Worm (Caenorhabditis elegans) whole organism, midembryonic: Measurements from ENCODE around the gene F13H8.2.

Experiments used
- T22C8.4 ChIP-seq: fragments of 200-800 bp; sonication (Bioruptor generic); IDR thresholded peaks from 2 replicates; pipeline ENCODE4 v1.3.6; 2022; ENCODE audit warnings: missing genetic modification characterization, missing compliant biosample characterization
- cog-1 ChIP-seq: sonication (generic microtip); optimal IDR thresholded peaks from 2 replicates; lab custom pipeline; 2016; ENCODE audit warnings: missing genetic modification characterization, missing compliant biosample characterization
- flt-1 ChIP-seq: fragments of 200-800 bp; sonication (Bioruptor generic); IDR thresholded peaks from 2 replicates; pipeline ENCODE4 v1.3.6; 2022; ENCODE audit warnings: missing genetic modification characterization, missing compliant biosample characterization
- klf-2 ChIP-seq: fragments of 200-800 bp; sonication (Bioruptor generic); conservative IDR thresholded peaks from 2 replicates; pipeline ENCODE4 v1.3.6; 2022; ENCODE audit warnings: missing genetic modification reagents, missing genetic modification characterization, missing compliant biosample characterization
- med-1 ChIP-seq: sonication (generic microtip); optimal IDR thresholded peaks from 2 replicates; lab custom pipeline; 2017; ENCODE audit warnings: missing genetic modification characterization, mild to moderate bottlenecking, missing compliant biosample characterization, antibody characterized with exemption, missing genetic modification reagents; ENCODE audit not compliant: insufficient read depth
- ref-1 ChIP-seq: fragments of 200-800 bp; sonication (Bioruptor generic); conservative IDR thresholded peaks from 2 replicates; pipeline ENCODE4 v1.3.6; 2022; ENCODE audit warnings: missing genetic modification reagents, missing genetic modification characterization, missing compliant biosample characterization
- ztf-23 ChIP-seq: fragments of 200-800 bp; sonication (Bioruptor generic); IDR thresholded peaks from 2 replicates; pipeline ENCODE4 v1.3.6; 2022; ENCODE audit warnings: missing genetic modification reagents, missing genetic modification characterization, missing compliant biosample characterization

DNA sequence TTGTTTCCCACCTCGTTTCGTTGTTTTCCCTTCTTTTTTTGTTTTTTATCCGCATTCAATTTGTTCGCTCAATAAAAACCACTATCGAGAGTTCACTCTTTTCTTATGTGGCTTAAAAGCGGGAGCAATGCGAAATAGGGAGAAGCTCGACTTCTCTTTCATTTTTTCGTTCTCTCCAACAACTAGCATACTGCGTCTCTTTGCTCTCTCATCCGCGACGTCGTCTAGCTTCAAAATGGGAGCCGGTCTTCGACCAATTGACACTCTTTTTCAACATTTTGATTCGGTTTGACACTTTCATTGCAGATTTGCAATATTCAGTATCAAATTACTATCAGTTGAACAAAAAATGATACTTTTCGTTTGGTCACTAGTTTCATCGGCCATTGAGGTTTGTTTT lies 3.8 kb downstream of the F13H8.2 start, which contains the start of gene bpl-1:
- no peak for TF ChIP-seq ztf-23
- no peak for TF ChIP-seq cog-1
- TF ChIP-seq klf-2: no peak
- TF ChIP-seq T22C8.4 (GFP tag; lab: Robert Waterston, UW): no peak
- TF ChIP-seq flt-1 (GFP tag; lab: Robert Waterston, UW): no peak
- TF ChIP-seq ref-1 (GFP tag; lab: Robert Waterston, UW): no peak
- no peak for TF ChIP-seq med-1 (GFP tag; lab: Kevin White, UChicago)
